Worm (Caenorhabditis elegans) whole organism, L4/young adult: ENCODE data around the gene T28H10.1.
A peak's percentile ranks its signal among the peaks of the same experiment; 100 is the strongest.

Source experiments
- W03F9.2 ChIP-seq: fragments of 150-350 bp; optimal IDR thresholded peaks from 2 replicates; lab custom pipeline; 2014; ENCODE audit warnings: missing biosample characterization, missing genetic modification characterization
- dao-5 ChIP-seq: sonication (generic microtip); optimal IDR thresholded peaks from 2 replicates; lab custom pipeline; 2016; ENCODE audit warnings: missing genotype, missing genetic modification characterization, moderate library complexity, missing compliant biosample characterization
- him-1 ChIP-seq: sonication (generic microtip); optimal IDR thresholded peaks from 2 replicates; lab custom pipeline; 2016; ENCODE audit warnings: missing genotype, missing genetic modification reagents, missing genetic modification characterization, missing compliant biosample characterization

The T28H10.1 gene

ce11 chrV:12526758-12527157, 23.2 kb downstream of the T28H10.1 start, which contains the start of gene F45D3.1:
TSS of gene F45D3.1 (plus strand) at chrV:12527058.
- TF ChIP-seq him-1 (tag; lab: Kevin White, UChicago), result no peak
- TF ChIP-seq W03F9.2 (tag; lab: Kevin White, UChicago), result no peak
- TF ChIP-seq dao-5 (tag; lab: Kevin White, UChicago), result no peak

- TF ChIP-seq dao-5 (tag; lab: Kevin White, UChicago) (no peak), him-1 (tag; lab: Kevin White, UChicago) (peak; percentile 31)
These were observed 25.3 kb downstream of the T28H10.1 start for ce11 chrV:12528919-12529318.

ce11 chrV:12530129-12530528, 26.5 kb downstream of the T28H10.1 start:
- no peak for TF ChIP-seq him-1 (tag; lab: Kevin White, UChicago)
- no peak for TF ChIP-seq dao-5 (tag; lab: Kevin White, UChicago)
- TF ChIP-seq W03F9.2 (tag; lab: Kevin White, UChicago), result no peak

- TF ChIP-seq dao-5 (tag; lab: Kevin White, UChicago) (no peak), him-1 (tag; lab: Kevin White, UChicago) (no peak), W03F9.2 (tag; lab: Kevin White, UChicago) (no peak)
These were observed 27.5 kb downstream of the T28H10.1 start for ce11 chrV:12531084-12531483.

- no peak for TF ChIP-seq dao-5 (tag; lab: Kevin White, UChicago)
- TF ChIP-seq him-1 (tag; lab: Kevin White, UChicago), result no peak
- TF ChIP-seq W03F9.2 (tag; lab: Kevin White, UChicago), result no peak
These were observed 28.8 kb downstream of the T28H10.1 start for ce11 chrV:12532369-12532768.

ce11 chrV:12533635-12534150, 30.1 kb downstream of the T28H10.1 start:
- no peak for TF ChIP-seq him-1 (tag; lab: Kevin White, UChicago)
- TF ChIP-seq dao-5 (tag; lab: Kevin White, UChicago), result no peak
- no peak for TF ChIP-seq W03F9.2 (tag; lab: Kevin White, UChicago)

- TF ChIP-seq W03F9.2 (tag; lab: Kevin White, UChicago), result no peak
These were observed 31.3 kb downstream of the T28H10.1 start for ce11 chrV:12534941-12535340.

ce11 chrV:12536409-12537038, 32.9 kb downstream of the T28H10.1 start:
- TF ChIP-seq W03F9.2 (tag; lab: Kevin White, UChicago) (no peak), him-1 (tag; lab: Kevin White, UChicago) (no peak), dao-5 (tag; lab: Kevin White, UChicago) (no peak)

- TF ChIP-seq him-1 (tag; lab: Kevin White, UChicago) (no peak), W03F9.2 (tag; lab: Kevin White, UChicago) (no peak), dao-5 (tag; lab: Kevin White, UChicago) (no peak)
These were observed 33.9 kb downstream of the T28H10.1 start for ce11 chrV:12537505-12537904.

- TF ChIP-seq dao-5 (tag; lab: Kevin White, UChicago) (no peak), him-1 (tag; lab: Kevin White, UChicago) (no peak), W03F9.2 (tag; lab: Kevin White, UChicago) (no peak)
These were observed 35.6 kb downstream of the T28H10.1 start for ce11 chrV:12538984-12539852.

- TF ChIP-seq dao-5 (tag; lab: Kevin White, UChicago), result no peak
- peak; percentile 19 for TF ChIP-seq him-1 (tag; lab: Kevin White, UChicago)
These were observed 36.4 kb downstream of the T28H10.1 start for ce11 chrV:12540018-12540417.

- no peak for TF ChIP-seq him-1 (tag; lab: Kevin White, UChicago)
- no peak for TF ChIP-seq dao-5 (tag; lab: Kevin White, UChicago)
- TF ChIP-seq W03F9.2 (tag; lab: Kevin White, UChicago), result no peak
These were observed 37.1 kb downstream of the T28H10.1 start, which contains the start of gene F45D3.2 for ce11 chrV:12540739-12541138. TSS of gene F45D3.2 (plus strand) at chrV:12541039.

- TF ChIP-seq dao-5 (tag; lab: Kevin White, UChicago) (no peak), him-1 (tag; lab: Kevin White, UChicago) (no peak), W03F9.2 (tag; lab: Kevin White, UChicago) (no peak)
These were observed 37.6 kb downstream of the T28H10.1 start for ce11 chrV:12541207-12541606.
